Worm (Caenorhabditis elegans) whole organism, early embryonic: ENCODE results near the gene ubc-1.

ENCODE experiments used
- B0310.2 ChIP-seq: sonication (generic microtip); optimal IDR thresholded peaks from 2 replicates; lab custom pipeline; 2016; ENCODE audit warnings: mild to moderate bottlenecking, missing genetic modification characterization, missing compliant biosample characterization
- F13C5.2 ChIP-seq: sonication (generic microtip); optimal IDR thresholded peaks from 2 replicates; lab custom pipeline; 2017; ENCODE audit warnings: mild to moderate bottlenecking, missing genetic modification characterization, inconsistent platforms, missing compliant biosample characterization
- ama-1 ChIP-seq: fragments of 150-350 bp; optimal IDR thresholded peaks from 2 replicates; lab custom pipeline; 2014
- ceh-13 ChIP-seq: fragments of 200-800 bp; sonication (Bioruptor generic); optimal IDR thresholded peaks from 2 replicates; lab custom pipeline; 2018; ENCODE audit warnings: mild to moderate bottlenecking, missing genetic modification characterization, missing compliant biosample characterization
- ceh-36 ChIP-seq: sonication (generic microtip); optimal IDR thresholded peaks from 2 replicates; lab custom pipeline; 2016; ENCODE audit warnings: missing genetic modification characterization, inconsistent platforms, missing compliant biosample characterization
- ets-7 ChIP-seq: sonication (generic microtip); optimal IDR thresholded peaks from 2 replicates; lab custom pipeline; 2016; ENCODE audit warnings: missing genotype, missing genetic modification characterization, missing compliant biosample characterization
- flt-1 ChIP-seq: fragments of 200-800 bp; sonication (Bioruptor generic); IDR thresholded peaks from 2 replicates; pipeline ENCODE4 v1.3.6; 2022; ENCODE audit warnings: missing genetic modification characterization, missing compliant biosample characterization
- hmbx-1 ChIP-seq: sonication (generic microtip); optimal IDR thresholded peaks from 2 replicates; lab custom pipeline; 2016; ENCODE audit warnings: mild to moderate bottlenecking, missing genetic modification characterization, missing compliant biosample characterization
- hmg-4 ChIP-seq: fragments of 200-800 bp; sonication (Bioruptor generic); optimal IDR thresholded peaks from 2 replicates; lab custom pipeline; 2018; ENCODE audit warnings: mild to moderate bottlenecking, missing genetic modification characterization, missing compliant biosample characterization
- sea-1 ChIP-seq: fragments of 200-800 bp; sonication (Bioruptor generic); conservative IDR thresholded peaks from 2 replicates; pipeline ENCODE4 v1.3.6; 2022; ENCODE audit warnings: missing genetic modification characterization, missing compliant biosample characterization
- tbx-37 ChIP-seq: fragments of 200-800 bp; sonication (Bioruptor generic); conservative IDR thresholded peaks from 2 replicates; pipeline ENCODE4 v1.3.6; 2022; ENCODE audit warnings: missing genetic modification reagents, missing genetic modification characterization, missing compliant biosample characterization

- TF ChIP-seq ceh-13 (GFP tag; lab: Kevin White, UChicago) (no peak), ets-7 (no peak), ama-1 (lab: Kevin White, UChicago) (no peak), flt-1 (no peak), hmg-4 (GFP tag; lab: Kevin White, UChicago) (no peak), B0310.2 (tag; lab: Kevin White, UChicago) (no peak), tbx-37 (GFP tag; lab: Robert Waterston, UW) (no peak), hmbx-1 (tag; lab: Kevin White, UChicago) (no peak), ceh-36 (no peak), F13C5.2 (no peak), sea-1 (GFP tag; lab: Robert Waterston, UW) (no peak)
Measured at ce11 chrIV:4117432-4117831, 14.6 kb downstream of the ubc-1 start, which contains the start of gene drd-50.
